Fruit fly (Drosophila melanogaster): ENCODE results near the gene Pmi.

Gene Pmi

DNA sequence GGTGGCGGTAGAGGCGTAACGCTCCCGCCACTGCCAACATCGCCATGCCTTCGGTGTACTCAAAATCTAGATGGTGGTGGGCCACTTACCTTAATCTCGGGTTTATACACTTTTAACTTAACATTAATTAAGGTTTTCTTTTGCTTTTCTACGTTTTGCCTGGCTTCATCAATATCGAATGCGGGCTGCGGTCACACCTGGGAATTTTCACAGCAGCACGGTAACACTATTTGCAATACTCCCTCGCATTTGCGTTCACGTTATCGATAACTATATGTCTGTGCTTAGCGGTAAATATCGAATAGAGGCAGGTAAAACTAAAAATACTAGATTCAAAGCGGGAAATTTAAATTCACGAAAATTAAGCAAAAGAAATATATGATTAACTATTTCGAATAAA lies 14.1 kb downstream of the Pmi start, which contains the start of gene Bre1 (continued):
- TF ChIP-seq CG9817 (tag; optimal IDR thresholded peaks at IDR 0.05) (no peak), CG10274 (GFP tag; optimal IDR thresholded peaks at IDR 0.05) (no peak), ranshi (GFP tag; IDR thresholded peaks at IDR 0.05) (no peak), Scr (GFP tag; IDR thresholded peaks at IDR 0.05; ENCODE audit: partially characterized antibody) (peak; percentile 67), ac (GFP tag; optimal IDR thresholded peaks at IDR 0.05) (no peak), CG6689 (GFP tag; IDR thresholded peaks at IDR 0.05) (no peak), Nf-YA (GFP tag; IDR thresholded peaks at IDR 0.05) (no peak), nmo (GFP tag; optimal IDR thresholded peaks at IDR 0.05) (peak; percentile 55), CG12104 (GFP tag; optimal IDR thresholded peaks at IDR 0.05) (no peak), CG9609 (GFP tag; optimal IDR thresholded peaks at IDR 0.05) (no peak), HLHmδ (GFP tag; optimal IDR thresholded peaks at IDR 0.05) (no peak), CG9437 (GFP tag; optimal IDR thresholded peaks at IDR 0.05) (no peak), CG3838 (GFP tag; optimal IDR thresholded peaks at IDR 0.05) (no peak), CG1647 (GFP tag; optimal IDR thresholded peaks at IDR 0.05) (no peak), dysf (GFP tag; IDR thresholded peaks at IDR 0.05) (no peak), cato (GFP tag; optimal IDR thresholded peaks at IDR 0.05; ENCODE audit: borderline replicate concordance) (no peak), Dp (GFP tag; optimal IDR thresholded peaks at IDR 0.05) (peak; percentile 95), Nf-YB (GFP tag; optimal IDR thresholded peaks at IDR 0.05) (no peak), CG6791 (GFP tag; IDR thresholded peaks at IDR 0.05; ENCODE audit: partially characterized antibody) (peak; percentile 72; the same call in 2 of the 3 replicates), ftz-f1 (GFP tag; optimal IDR thresholded peaks at IDR 0.05) (no peak), CG10565 (GFP tag; optimal IDR thresholded peaks at IDR 0.05) (no peak), CG2678 (tag; optimal IDR thresholded peaks at IDR 0.05) (no peak), CG12744 (GFP tag; optimal IDR thresholded peaks at IDR 0.05) (no peak), CG1233 (GFP tag; optimal IDR thresholded peaks at IDR 0.05) (no peak), lbe (GFP tag; optimal IDR thresholded peaks at IDR 0.05) (no peak), sisA (GFP tag; IDR thresholded peaks at IDR 0.05) (no peak), crol (GFP tag; IDR thresholded peaks at IDR 0.05) (no peak), Oli (tag; optimal IDR thresholded peaks at IDR 0.05) (no peak), CG12071 (GFP tag; optimal IDR thresholded peaks at IDR 0.05) (no peak), Fer1 (GFP tag; optimal IDR thresholded peaks at IDR 0.05) (peak; percentile 34), CG11696 (GFP tag; IDR thresholded peaks at IDR 0.05) (no peak), tup (GFP tag; optimal IDR thresholded peaks at IDR 0.05) (no peak), bcd (GFP tag; optimal IDR thresholded peaks at IDR 0.05) (no peak), Lpt (GFP tag; optimal IDR thresholded peaks at IDR 0.05) (no peak), kah (GFP tag; optimal IDR thresholded peaks at IDR 0.05) (no peak), Xbp1 (GFP tag; optimal IDR thresholded peaks at IDR 0.05) (no peak), pfk (GFP tag; optimal IDR thresholded peaks at IDR 0.05) (no peak), wek (GFP tag; optimal IDR thresholded peaks at IDR 0.05) (no peak), CG31388 (GFP tag; optimal IDR thresholded peaks at IDR 0.05) (no peak), CG14050 (GFP tag; IDR thresholded peaks at IDR 0.05) (no peak), chinmo (GFP tag; IDR thresholded peaks at IDR 0.05; ENCODE audit: partially characterized antibody) (0 out of 4 replicates have a peak, but pooled peaks have one; percentile 73), her (GFP tag; optimal IDR thresholded peaks at IDR 0.05) (peak; percentile 99), shn (GFP tag; optimal IDR thresholded peaks at IDR 0.05) (no peak), Kr (GFP tag; optimal IDR thresholded peaks at IDR 0.05) (no peak), H2.0 (GFP tag; IDR thresholded peaks at IDR 0.05) (no peak), CG17802 (tag; optimal IDR thresholded peaks at IDR 0.05) (no peak), dmrt11E (tag; optimal IDR thresholded peaks at IDR 0.05) (no peak), zen (tag; optimal IDR thresholded peaks at IDR 0.05) (peak; percentile 32), inv (GFP tag; IDR thresholded peaks at IDR 0.05; ENCODE audit: partially characterized antibody) (peak; percentile 41; the same call in 1 of the 2 replicates), Lhr (GFP tag; optimal IDR thresholded peaks at IDR 0.05) (peak; percentile 16), CG17186 (GFP tag; optimal IDR thresholded peaks at IDR 0.05) (peak; percentile 48)

Data from whole organism, embryonic.